Worm (Caenorhabditis elegans) whole organism, L1 larva: ENCODE measurements around the gene rabs-5.

Experiments
- F16B12.6 ChIP-seq: fragments of 150-350 bp; optimal IDR thresholded peaks from 2 replicates; lab custom pipeline; 2014; ENCODE audit warnings: missing biosample characterization, missing genetic modification characterization
- Y116A8C.19 ChIP-seq: sonication (generic microtip); optimal IDR thresholded peaks from 2 replicates; lab custom pipeline; 2016; ENCODE audit warnings: missing compliant biosample characterization, missing genetic modification characterization, borderline replicate concordance
- aly-2 ChIP-seq: fragments of 150-350 bp; optimal IDR thresholded peaks from 2 replicates; lab custom pipeline; 2014; ENCODE audit warnings: missing biosample characterization, missing genetic modification characterization
- ceh-8 ChIP-seq: fragments of 200-800 bp; sonication (Bioruptor generic); optimal IDR thresholded peaks from 2 replicates; lab custom pipeline; 2018; ENCODE audit warnings: mild to moderate bottlenecking, missing genetic modification characterization, moderate library complexity, missing compliant biosample characterization
- ceh-90 ChIP-seq: sonication (generic microtip); optimal IDR thresholded peaks from 2 replicates; lab custom pipeline; 2016; ENCODE audit warnings: missing genetic modification characterization, missing compliant biosample characterization
- dpl-1 ChIP-seq, 3 experiments: fragments of 150-350 bp in 2 of 3; sonication (generic microtip) in 1 of 3; optimal IDR thresholded peaks; 2 replicates each; lab custom pipeline; 2014 to 2017; ENCODE audit warnings: missing biosample characterization in 3 of 3, missing genetic modification characterization in 3 of 3, missing genetic modification reagents in 3 of 3
- egl-13 ChIP-seq: sonication (generic microtip); optimal IDR thresholded peaks from 2 replicates; lab custom pipeline; 2016; ENCODE audit warnings: missing genotype, missing genetic modification reagents, missing genetic modification characterization, missing compliant biosample characterization
- elt-3 ChIP-seq, 6 experiments: fragments of 150-350 bp in 1 of 6; sonication (generic microtip); optimal IDR thresholded peaks; 2 replicates each; lab custom pipeline; 2017 to 2018; ENCODE audit warnings: missing biosample characterization in 6 of 6, missing genetic modification characterization in 6 of 6, inconsistent platforms in 1 of 6
- ets-5 ChIP-seq: fragments of 200-800 bp; sonication (Bioruptor generic); IDR thresholded peaks from 2 replicates; pipeline ENCODE4 v1.3.6; 2022; ENCODE audit warnings: missing genetic modification characterization, missing compliant biosample characterization
- fkh-10 ChIP-seq: sonication (generic microtip); optimal IDR thresholded peaks from 2 replicates; lab custom pipeline; 2017; ENCODE audit warnings: missing biosample characterization, missing genetic modification reagents, missing genetic modification characterization
- fkh-8 ChIP-seq: sonication (generic microtip); optimal IDR thresholded peaks from 2 replicates; lab custom pipeline; 2016; ENCODE audit warnings: mild to moderate bottlenecking, missing genetic modification characterization, missing compliant biosample characterization
- fos-1 ChIP-seq: fragments of 150-350 bp; optimal IDR thresholded peaks from 2 replicates; lab custom pipeline; 2014; ENCODE audit warnings: missing biosample characterization, missing genetic modification characterization
- hlh-4 ChIP-seq: sonication (generic microtip); optimal IDR thresholded peaks from 2 replicates; lab custom pipeline; 2016; ENCODE audit warnings: mild to moderate bottlenecking, missing genetic modification characterization, missing compliant biosample characterization
- hpl-2 ChIP-seq: fragments of 150-350 bp; optimal IDR thresholded peaks from 2 replicates; lab custom pipeline; 2014; ENCODE audit warnings: missing biosample characterization, missing genetic modification reagents, missing genetic modification characterization
- lin-13 ChIP-seq: fragments of 150-350 bp; optimal IDR thresholded peaks from 2 replicates; lab custom pipeline; 2014; ENCODE audit warnings: missing biosample characterization, missing genetic modification reagents, missing genetic modification characterization
- lin-14 ChIP-seq: fragments of 200-800 bp; sonication (Bioruptor generic); optimal IDR thresholded peaks from 2 replicates; lab custom pipeline; 2018; ENCODE audit warnings: mild to moderate bottlenecking, missing genetic modification characterization, moderate library complexity, missing compliant biosample characterization
- lin-15B ChIP-seq: fragments of 150-350 bp; sonication (generic microtip); optimal IDR thresholded peaks from 3 replicates; lab custom pipeline; 2014; ENCODE audit warnings: missing biosample characterization, missing genetic modification characterization
- lir-3 ChIP-seq: sonication (generic microtip); optimal IDR thresholded peaks from 2 replicates; lab custom pipeline; 2016; ENCODE audit warnings: mild to moderate bottlenecking, missing genetic modification characterization, moderate library complexity, missing compliant biosample characterization; ENCODE audit not compliant: poor library complexity
- nhr-19 ChIP-seq: fragments of 200-800 bp; sonication (Bioruptor generic); conservative IDR thresholded peaks from 2 replicates; pipeline ENCODE4 v1.3.6; 2022; ENCODE audit warnings: missing genetic modification characterization, missing compliant biosample characterization
- nhr-77 ChIP-seq: fragments of 150-350 bp; optimal IDR thresholded peaks from 2 replicates; lab custom pipeline; 2014; ENCODE audit warnings: missing biosample characterization, missing genetic modification characterization
- nhr-84 ChIP-seq: sonication (generic microtip); optimal IDR thresholded peaks from 2 replicates; lab custom pipeline; 2017; ENCODE audit warnings: missing biosample characterization, missing genetic modification characterization
- pax-3 ChIP-seq: fragments of 200-800 bp; sonication (Bioruptor generic); optimal IDR thresholded peaks from 2 replicates; lab custom pipeline; 2018; ENCODE audit warnings: mild to moderate bottlenecking, missing genetic modification characterization, moderate library complexity, missing compliant biosample characterization
- sptf-1 ChIP-seq: fragments of 150-350 bp; optimal IDR thresholded peaks from 2 replicates; lab custom pipeline; 2014; ENCODE audit warnings: missing biosample characterization, missing genetic modification characterization
- sup-37 ChIP-seq: fragments of 200-800 bp; sonication (Bioruptor generic); optimal IDR thresholded peaks from 2 replicates; lab custom pipeline; 2018; ENCODE audit warnings: mild to moderate bottlenecking, missing genetic modification characterization, missing compliant biosample characterization
- tlp-1 ChIP-seq: fragments of 150-350 bp; optimal IDR thresholded peaks from 2 replicates; lab custom pipeline; 2014; ENCODE audit warnings: missing biosample characterization, missing genetic modification characterization
- unc-130 ChIP-seq: fragments of 150-350 bp; optimal IDR thresholded peaks from 2 replicates; lab custom pipeline; 2017; ENCODE audit warnings: missing biosample characterization, missing genetic modification characterization, inconsistent platforms
- unc-98 ChIP-seq: fragments of 200-800 bp; sonication (Bioruptor generic); IDR thresholded peaks from 2 replicates; pipeline ENCODE4 v1.3.6; 2022; ENCODE audit warnings: missing genetic modification characterization, missing compliant biosample characterization
- vab-15 ChIP-seq: sonication (generic microtip); optimal IDR thresholded peaks from 2 replicates; lab custom pipeline; 2017; ENCODE audit warnings: missing genotype, mild to moderate bottlenecking, missing genetic modification characterization, missing compliant biosample characterization
- zip-4 ChIP-seq: fragments of 200-800 bp; sonication (Bioruptor generic); optimal IDR thresholded peaks from 2 replicates; lab custom pipeline; 2018; ENCODE audit warnings: mild to moderate bottlenecking, missing genetic modification characterization, moderate library complexity, missing compliant biosample characterization

The rabs-5 gene

DNA sequence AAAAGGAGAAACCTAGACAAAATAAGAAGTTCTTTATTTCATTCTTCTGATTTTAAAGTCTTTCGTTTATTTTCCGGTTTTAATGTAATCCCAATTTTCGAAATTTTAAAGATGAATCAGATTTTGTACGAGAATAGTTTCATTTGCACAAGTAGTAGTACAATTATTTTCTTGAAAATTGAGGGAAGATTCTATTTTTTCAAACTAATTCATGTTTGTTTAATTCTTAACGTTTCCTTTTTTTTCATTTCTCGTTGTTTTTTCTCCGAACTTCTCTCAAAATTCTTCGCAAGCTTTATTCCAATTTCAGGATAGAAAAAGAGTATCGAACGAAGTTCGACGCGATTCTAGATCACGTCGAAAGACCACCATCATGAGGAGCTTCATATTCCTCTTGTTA is 45.0 kb downstream of the rabs-5 start, which contains the start of gene sax-7:
Gene sax-7 (plus strand): TSS at position 301 of the 400 bp plus-strand sequence.
- no peak for TF ChIP-seq nhr-77 (tag; lab: Kevin White, UChicago)
- TF ChIP-seq sptf-1: no peak
- no peak for TF ChIP-seq hpl-2 (GFP tag; lab: Kevin White, UChicago)
- TF ChIP-seq sup-37 (GFP tag; lab: Kevin White, UChicago): no peak
- TF ChIP-seq fkh-8 (tag; lab: Kevin White, UChicago): no peak
- TF ChIP-seq egl-13 (tag; lab: Kevin White, UChicago): no peak
- no peak for TF ChIP-seq lin-15B (tag; lab: Kevin White, UChicago)
- no peak for TF ChIP-seq unc-98
- TF ChIP-seq fkh-10 (GFP tag; lab: Kevin White, UChicago): no peak
- TF ChIP-seq lin-13 (GFP tag; lab: Kevin White, UChicago): no peak
- no peak for TF ChIP-seq unc-130
- no peak for TF ChIP-seq hlh-4
- TF ChIP-seq fos-1 (tag; lab: Kevin White, UChicago): no peak
- no peak for TF ChIP-seq elt-3 (tag; optimal IDR thresholded peaks at IDR 0.05; lab: Kevin White, UChicago)
- TF ChIP-seq dpl-1 (GFP tag; optimal IDR thresholded peaks at IDR 0.05; lab: Kevin White, UChicago): no peak
- TF ChIP-seq, all 84 proteins: peak for 0

ce11 chrIV:8061267-8061666 is 46.1 kb downstream of the rabs-5 start:
- TF ChIP-seq unc-98 (no peak), aly-2 (tag; lab: Kevin White, UChicago) (no peak), lin-14 (no peak), nhr-19 (GFP tag; lab: Robert Waterston, UW) (no peak), lir-3 (tag; lab: Kevin White, UChicago) (no peak), sup-37 (GFP tag; lab: Kevin White, UChicago) (no peak), vab-15 (no peak), nhr-84 (tag; lab: Kevin White, UChicago) (no peak), pax-3 (tag; lab: Kevin White, UChicago) (no peak), zip-4 (GFP tag; lab: Kevin White, UChicago) (no peak), ceh-90 (no peak), tlp-1 (tag; lab: Kevin White, UChicago) (no peak), F16B12.6 (tag; lab: Kevin White, UChicago) (no peak), ceh-8 (GFP tag; lab: Kevin White, UChicago) (no peak), ets-5 (GFP tag; lab: Robert Waterston, UW) (no peak), Y116A8C.19 (tag; lab: Kevin White, UChicago) (no peak)
